Fruit fly (Drosophila melanogaster) whole organism, adult: ENCODE data around the gene Ufd1.

Source experiments
- CG11617 ChIP-seq: fragments of 200-800 bp; sonication (Bioruptor generic); optimal IDR thresholded peaks from 2 replicates; lab custom pipeline; 2017; ENCODE audit warnings: mild to moderate bottlenecking, missing biosample characterization, missing genetic modification reagents, missing genetic modification characterization
- CG14711 ChIP-seq: fragments of 200-800 bp; sonication (Bioruptor generic); optimal IDR thresholded peaks from 2 replicates; lab custom pipeline; 2018; ENCODE audit warnings: missing biosample characterization, mild to moderate bottlenecking, missing genetic modification characterization, moderate library complexity
- CG7045 ChIP-seq: fragments of 200-800 bp; sonication (Bioruptor generic); optimal IDR thresholded peaks from 2 replicates; lab custom pipeline; 2017; ENCODE audit warnings: missing biosample characterization, mild to moderate bottlenecking, missing genetic modification characterization
- Clk ChIP-seq: fragments of 200-800 bp; sonication (Bioruptor generic); optimal IDR thresholded peaks from 2 replicates; lab custom pipeline; 2017; ENCODE audit warnings: missing biosample characterization, missing genetic modification characterization
- Mnt ChIP-seq: fragments of 200-800 bp; sonication (Bioruptor generic); optimal IDR thresholded peaks from 2 replicates; lab custom pipeline; 2016; ENCODE audit warnings: missing biosample characterization, mild to moderate bottlenecking, missing genetic modification characterization
- cic ChIP-seq: fragments of 200-800 bp; sonication (Bioruptor generic); optimal IDR thresholded peaks from 2 replicates; lab custom pipeline; 2017; ENCODE audit warnings: missing biosample characterization, mild to moderate bottlenecking, missing genetic modification characterization, moderate library complexity
- cnc ChIP-seq, 2 experiments: fragments of >200 bp; optimal IDR thresholded peaks; 2 replicates each; lab custom pipeline; 2017
- kay ChIP-seq: fragments of 200-800 bp; sonication (Bioruptor generic); peaks from one replicate; lab custom pipeline; 2016; ENCODE audit warnings: missing biosample characterization, missing genetic modification characterization, borderline replicate concordance
- toe ChIP-seq: fragments of 200-800 bp; sonication (Bioruptor generic); optimal IDR thresholded peaks from 2 replicates; lab custom pipeline; 2016; ENCODE audit warnings: missing biosample characterization, missing genetic modification characterization

- no peak for TF ChIP-seq CG7045 (GFP tag; lab: Kevin White, UChicago)
- TF ChIP-seq Mnt (GFP tag; lab: Kevin White, UChicago), result no peak
- no peak for TF ChIP-seq kay
- no peak for TF ChIP-seq Clk (GFP tag; lab: Kevin White, UChicago)
- no peak for TF ChIP-seq CG14711 (tag; lab: Kevin White, UChicago)
- TF ChIP-seq cic (GFP tag; lab: Kevin White, UChicago), result no peak
- TF ChIP-seq toe, result no peak
- TF ChIP-seq cnc (optimal IDR thresholded peaks at IDR 0.05; lab: Kevin White, UChicago), result no peak
- no peak for TF ChIP-seq CG11617 (GFP tag; lab: Kevin White, UChicago)
Observed at dm6 chr3L:11136349-11136748, 13.3 kb upstream of the Ufd1 start.
